Worm (Caenorhabditis elegans): ENCODE data around the gene W07G4.8.

The W07G4.8 gene

DNA sequence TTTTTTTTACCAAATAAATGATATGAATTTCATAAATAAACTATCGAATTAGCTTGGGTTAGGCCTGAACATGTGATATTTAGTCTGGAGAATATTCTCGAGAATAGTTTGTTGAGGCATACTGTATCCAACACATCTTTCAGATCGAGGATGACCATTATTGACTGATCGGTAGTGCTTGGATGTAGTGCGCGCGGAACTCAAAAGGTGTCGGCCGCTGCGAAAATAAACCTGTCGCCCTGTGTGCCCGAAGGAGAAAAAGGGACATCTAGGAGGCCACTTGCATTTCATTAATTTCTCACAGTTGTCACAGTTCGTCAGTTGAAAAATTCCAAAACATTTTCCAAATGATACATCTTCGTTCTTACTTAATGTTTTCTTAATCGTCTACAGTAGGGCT, 14.8 kb upstream of the W07G4.8 start:
- TF ChIP-seq unc-62 (GFP tag; optimal IDR thresholded peaks at IDR 0.05), result no peak

DNA sequence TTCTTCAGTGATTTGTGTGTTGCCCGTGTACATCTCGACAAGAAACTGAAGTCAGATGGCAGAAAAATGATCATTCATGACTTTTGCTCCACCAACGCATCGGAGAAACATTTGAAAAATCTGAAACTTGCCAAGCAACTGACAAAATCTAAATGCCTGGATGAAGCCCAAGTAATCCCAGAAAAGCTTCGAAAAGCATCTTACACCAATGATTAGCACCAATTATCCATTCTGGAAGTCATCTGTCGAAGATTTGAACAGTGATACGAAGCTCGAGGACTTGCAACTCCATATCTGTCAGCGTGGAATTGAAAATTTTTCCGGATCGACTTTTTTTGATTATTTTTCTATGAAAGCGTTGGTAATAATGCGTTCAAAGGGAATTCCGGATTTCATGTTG, 14.0 kb upstream of the W07G4.8 start:
- TF ChIP-seq unc-62 (GFP tag; optimal IDR thresholded peaks at IDR 0.05), result no peak

ce11 chrV:13061836-13062235, 12.5 kb upstream of the W07G4.8 start, which contains the start of gene F42E8.1:
TSS of gene F42E8.1 (plus strand) at chrV:13062136.
- TF ChIP-seq unc-62 (GFP tag; optimal IDR thresholded peaks at IDR 0.05), result no peak

DNA sequence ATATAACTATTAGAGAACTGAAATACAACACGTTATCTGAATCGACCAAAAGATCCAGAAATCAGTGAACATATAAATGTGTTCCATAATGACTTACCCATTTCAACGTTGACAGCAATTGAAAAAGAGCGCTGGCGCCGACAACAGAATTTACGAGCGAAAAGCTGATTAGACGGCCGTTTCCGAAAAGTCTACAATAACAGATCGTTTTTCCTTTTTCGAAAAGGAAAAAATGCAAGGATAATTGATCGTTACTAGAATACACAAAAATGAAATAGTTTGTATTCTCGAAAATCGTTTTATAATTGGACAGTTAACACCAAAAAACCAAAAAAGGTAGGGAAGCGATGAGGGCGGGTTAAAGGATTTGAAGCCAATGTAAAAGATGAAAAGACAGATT, 4.3 kb upstream of the W07G4.8 start, which contains the start of gene srr-1:
TSS of gene srr-1 (minus strand) at position 101 of the 400 bp plus-strand sequence.
- TF ChIP-seq unc-62 (GFP tag; optimal IDR thresholded peaks at IDR 0.05), result no peak

- no peak for TF ChIP-seq unc-62 (GFP tag; optimal IDR thresholded peaks at IDR 0.05)
These were observed 1.8 kb downstream of the W07G4.8 start, which contains the start of gene W07G4.5 for ce11 chrV:13047574-13048030. TSS of gene W07G4.5 (plus strand) at chrV:13047980.

DNA sequence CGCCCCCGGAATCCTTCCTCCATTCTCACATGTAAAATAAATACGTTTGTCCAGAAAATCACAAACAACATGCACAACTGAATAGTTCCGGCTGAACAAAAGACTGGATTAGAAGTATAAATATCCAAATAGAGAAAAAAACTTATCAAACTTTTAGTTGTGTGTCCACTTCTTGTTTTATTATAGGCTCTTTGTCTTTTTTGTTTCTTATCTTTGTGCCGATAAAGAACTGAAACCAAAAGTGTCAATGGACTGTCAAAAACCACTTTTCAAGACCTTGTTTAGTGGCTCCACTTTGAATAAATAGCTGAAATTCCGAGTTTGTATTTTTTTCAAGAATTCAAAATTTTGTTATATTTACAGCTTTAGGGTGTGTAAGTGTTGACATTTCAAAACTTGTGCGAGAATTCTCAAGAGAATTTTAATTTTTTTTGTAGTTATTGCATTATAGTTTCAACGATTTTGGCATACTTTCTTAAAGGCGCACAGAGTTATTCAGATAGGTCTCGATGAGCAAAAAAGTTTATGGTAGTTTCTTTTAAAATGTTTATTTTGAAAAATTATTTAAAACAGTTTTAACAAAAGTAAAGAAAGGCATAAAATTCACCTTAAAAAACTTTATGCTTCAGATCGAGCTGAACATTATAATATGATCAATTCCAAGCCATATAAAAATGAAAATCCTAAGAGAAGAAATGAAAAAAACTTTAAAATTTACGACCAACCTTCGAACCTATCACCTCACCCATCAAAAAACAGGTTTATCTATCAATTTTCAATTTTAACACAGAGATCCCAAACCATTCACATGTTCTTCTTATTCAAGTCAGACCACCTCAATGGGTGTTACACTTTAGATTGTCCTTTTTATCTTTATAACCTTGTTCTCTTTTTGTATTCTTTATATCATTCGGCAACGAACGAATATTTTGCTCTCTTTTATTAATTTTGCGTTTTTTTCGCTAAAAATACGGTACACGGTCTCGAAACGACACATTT, 2.9 kb downstream of the W07G4.8 start:
- TF ChIP-seq unc-62 (GFP tag; optimal IDR thresholded peaks at IDR 0.05), result no peak

DNA sequence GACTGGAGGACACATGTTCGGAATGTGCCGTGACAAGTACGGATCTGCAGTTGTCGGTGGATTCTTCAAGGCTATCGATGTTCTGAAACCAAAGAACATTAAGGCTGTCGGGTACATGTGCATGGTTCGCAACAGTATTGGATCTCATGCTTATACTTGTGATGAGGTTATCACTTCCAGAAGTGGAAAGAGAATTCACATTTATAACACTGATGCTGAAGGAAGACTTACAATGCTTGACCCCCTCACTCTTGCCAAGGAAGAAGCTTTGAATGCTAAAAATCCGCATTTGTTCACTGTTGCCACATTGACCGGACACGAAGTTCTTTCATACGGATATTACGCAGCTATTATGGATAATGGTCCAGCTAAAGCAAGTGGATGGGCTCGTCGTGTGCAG, 4.3 kb downstream of the W07G4.8 start:
- TF ChIP-seq unc-62 (GFP tag; optimal IDR thresholded peaks at IDR 0.05), result no peak

- no peak for TF ChIP-seq unc-62 (GFP tag; optimal IDR thresholded peaks at IDR 0.05)
These were observed 5.4 kb downstream of the W07G4.8 start for ce11 chrV:13043832-13044521.

ce11 chrV:13043195-13043762, 6.1 kb downstream of the W07G4.8 start, which contains the start of gene lap-2:
TSS of gene lap-2 (plus strand) at chrV:13043712.
- no peak for TF ChIP-seq unc-62 (GFP tag; optimal IDR thresholded peaks at IDR 0.05)

DNA sequence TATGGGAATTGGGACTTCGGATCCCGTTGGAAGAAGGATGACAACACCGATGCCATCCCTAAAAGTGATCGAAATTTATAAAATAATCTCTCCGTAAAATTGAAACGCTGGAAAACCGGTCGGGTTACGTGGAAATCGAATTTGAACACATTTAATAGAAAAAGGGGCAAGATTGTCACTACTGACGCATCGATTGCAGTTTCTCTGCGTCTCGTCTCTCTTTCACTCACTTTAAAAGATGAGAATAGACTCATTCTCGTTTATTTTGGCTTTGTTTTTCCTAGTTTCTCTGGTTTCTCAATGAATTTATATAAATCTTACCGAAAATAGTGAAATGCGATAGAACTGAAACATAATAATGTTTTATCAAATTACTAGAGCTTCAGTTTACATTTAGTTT, 7.7 kb downstream of the W07G4.8 start, which contains the start of gene scyl-1:
TSS of gene scyl-1 (minus strand) at position 56 of the 400 bp plus-strand sequence.
- TF ChIP-seq unc-62 (GFP tag; optimal IDR thresholded peaks at IDR 0.05), result no peak

DNA sequence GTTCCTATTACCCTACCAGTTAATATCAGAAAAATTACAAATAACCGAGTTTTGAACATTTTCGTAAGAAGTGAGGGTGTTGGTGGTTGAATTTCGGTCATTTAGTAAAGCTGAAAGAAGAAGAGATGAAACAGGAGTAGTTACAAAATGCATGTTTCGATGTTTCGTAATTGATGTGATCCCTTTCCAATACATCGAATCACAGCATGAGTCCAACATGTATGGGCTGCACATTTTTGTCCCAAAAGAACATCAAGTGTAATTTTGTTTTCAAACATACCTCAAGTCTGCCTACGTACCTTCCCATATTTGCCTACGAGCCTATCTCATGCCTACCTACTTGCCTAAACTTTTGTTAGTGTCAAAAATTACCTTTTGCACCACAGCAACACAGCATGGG, 12.9 kb downstream of the W07G4.8 start, which contains the start of gene W07G4.2:
TSS of gene W07G4.2 (minus strand) at position 101 of the 400 bp plus-strand sequence.
- no peak for TF ChIP-seq unc-62 (GFP tag; optimal IDR thresholded peaks at IDR 0.05)

- TF ChIP-seq unc-62 (GFP tag; optimal IDR thresholded peaks at IDR 0.05), result no peak
These were observed 14.8 kb downstream of the W07G4.8 start, which contains the start of gene W07G4.7 for ce11 chrV:13034604-13035003. TSS of gene W07G4.7 (minus strand) at chrV:13034704.

- TF ChIP-seq unc-62 (GFP tag; optimal IDR thresholded peaks at IDR 0.05), result no peak
These were observed 16.1 kb downstream of the W07G4.8 start, which contains the start of gene W07G4.1 for ce11 chrV:13033223-13033622. TSS of gene W07G4.1 (plus strand) at chrV:13033523.

- no peak for TF ChIP-seq unc-62 (GFP tag; optimal IDR thresholded peaks at IDR 0.05)
These were observed 20.5 kb downstream of the W07G4.8 start for ce11 chrV:13028871-13029270.

ce11 chrV:13026631-13027299, 22.6 kb downstream of the W07G4.8 start:
- TF ChIP-seq unc-62 (GFP tag; optimal IDR thresholded peaks at IDR 0.05), result no peak
